Worm (Caenorhabditis elegans): ENCODE measurements around the gene gst-31.

DNA sequence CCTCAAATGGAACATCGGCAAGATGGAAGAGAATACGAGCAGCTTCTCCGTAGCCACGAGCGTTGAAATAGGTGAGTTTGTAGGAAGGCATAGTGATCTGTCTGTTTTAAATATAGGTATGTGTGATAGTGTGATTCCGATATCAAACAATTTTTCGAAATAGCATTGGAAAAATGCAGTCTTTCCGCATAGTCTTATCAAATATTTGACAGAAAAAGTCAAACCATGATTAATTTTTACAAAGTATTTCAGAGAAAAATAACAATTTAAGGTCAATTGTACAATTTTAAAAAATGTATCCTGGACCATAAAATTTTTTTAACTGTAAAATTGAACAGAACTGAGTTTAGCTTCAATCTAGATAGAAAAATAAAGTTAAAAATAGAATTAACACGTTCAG lies 10.3 kb downstream of the gst-31 start, which contains the start of gene gst-26:
- no peak for TF ChIP-seq ama-1 (optimal IDR thresholded peaks at IDR 0.05)
- no peak for TF ChIP-seq B0310.2 (tag; optimal IDR thresholded peaks at IDR 0.05)
- TF ChIP-seq hmg-4 (GFP tag; optimal IDR thresholded peaks at IDR 0.05): no peak
- TF ChIP-seq hnd-1 (tag; optimal IDR thresholded peaks at IDR 0.05): no peak
- TF ChIP-seq pes-1 (GFP tag; IDR thresholded peaks at IDR 0.05): no peak
- TF ChIP-seq hmbx-1 (tag; optimal IDR thresholded peaks at IDR 0.05): no peak
